Fruit fly (Drosophila melanogaster) whole organism: ENCODE data around the gene Pebp1.

ENCODE experiments used
- CG8478 ChIP-seq: fragments of >200 bp; optimal IDR thresholded peaks from 2 replicates; lab custom pipeline; 2018; ENCODE audit warnings: inconsistent platforms
- Dll ChIP-seq: fragments of >200 bp; optimal IDR thresholded peaks from 2 replicates; lab custom pipeline; 2017
- usp ChIP-seq: fragments of >200 bp; optimal IDR thresholded peaks from 2 replicates; lab custom pipeline; 2017; ENCODE audit warnings: missing biosample characterization, missing genetic modification characterization, mixed read lengths

dm6 chr3R:22423996-22424395, 41.8 kb upstream of the Pebp1 start:
- no peak for TF ChIP-seq CG8478 (lab: Kevin White, UChicago)
- TF ChIP-seq usp (GFP tag; lab: Kevin White, UChicago) = no peak
- TF ChIP-seq Dll (lab: Kevin White, UChicago) = no peak
